Fruit fly (Drosophila melanogaster): ENCODE results near the gene CG31954.

- TF ChIP-seq so (GFP tag; IDR thresholded peaks at IDR 0.05): no peak; the same call in 2 of the 3 replicates
- TF ChIP-seq CG18599 (GFP tag; optimal IDR thresholded peaks at IDR 0.05): peak; percentile 2
Measured at dm6 chr2L:3534227-3534842, 24.4 kb upstream of the CG31954 start.
